Worm (Caenorhabditis elegans) whole organism, L4 larva: Measurements from ENCODE around the gene cyld-1.

Source experiments
- F49E8.2 ChIP-seq: sonication (generic microtip); optimal IDR thresholded peaks from 2 replicates; lab custom pipeline; 2016; ENCODE audit warnings: missing compliant biosample characterization, mild to moderate bottlenecking, missing genetic modification characterization, borderline replicate concordance
- T20F7.1 ChIP-seq: fragments of 200-800 bp; sonication (Bioruptor generic); optimal IDR thresholded peaks from 2 replicates; lab custom pipeline; 2018; ENCODE audit warnings: mild to moderate bottlenecking, missing genetic modification characterization, missing compliant biosample characterization
- Y105C5A.15 ChIP-seq: fragments of 200-800 bp; sonication (Bioruptor generic); IDR thresholded peaks from 2 replicates; pipeline ENCODE4 v1.3.6; 2022; ENCODE audit warnings: missing genetic modification characterization, missing compliant biosample characterization
- Y5F2A.4 ChIP-seq: fragments of 200-800 bp; sonication (Bioruptor generic); optimal IDR thresholded peaks from 2 replicates; lab custom pipeline; 2018; ENCODE audit warnings: mild to moderate bottlenecking, missing genetic modification characterization, missing compliant biosample characterization
- Y75B8A.6 ChIP-seq: fragments of 200-800 bp; sonication (Bioruptor generic); IDR thresholded peaks from 2 replicates; pipeline ENCODE4 v1.3.6; 2022; ENCODE audit warnings: missing genetic modification reagents, missing genetic modification characterization, missing compliant biosample characterization
- aha-1 ChIP-seq: fragments of 150-350 bp; peaks from one replicate; lab custom pipeline; 2014; ENCODE audit warnings: missing biosample characterization, missing genetic modification characterization
- aly-2 ChIP-seq: sonication (generic microtip); optimal IDR thresholded peaks from 2 replicates; lab custom pipeline; 2018; ENCODE audit warnings: missing biosample characterization, missing genetic modification characterization
- ama-1 ChIP-seq: fragments of 150-350 bp; optimal IDR thresholded peaks from 2 replicates; lab custom pipeline; 2014; ENCODE audit warnings: inconsistent platforms, mixed read lengths
- attf-4 ChIP-seq: sonication (generic microtip); optimal IDR thresholded peaks from 3 replicates; lab custom pipeline; 2017; ENCODE audit warnings: missing biosample characterization, missing genetic modification characterization
- ceh-32 ChIP-seq: sonication (generic microtip); optimal IDR thresholded peaks from 2 replicates; lab custom pipeline; 2016; ENCODE audit warnings: mild to moderate bottlenecking, missing genetic modification characterization, missing compliant biosample characterization; ENCODE audit not compliant: poor library complexity
- cey-2 ChIP-seq: sonication (generic microtip); optimal IDR thresholded peaks from 3 replicates; lab custom pipeline; 2017; ENCODE audit warnings: missing genetic modification characterization, mild to moderate bottlenecking, missing compliant biosample characterization, antibody characterized with exemption, borderline replicate concordance; ENCODE audit not compliant: insufficient read depth
- ctbp-1 ChIP-seq: fragments of 200-800 bp; sonication (Bioruptor generic); IDR thresholded peaks from 2 replicates; pipeline ENCODE4 v1.3.6; 2022; ENCODE audit warnings: missing genetic modification reagents, missing genetic modification characterization, missing compliant biosample characterization
- daf-16 ChIP-seq, 3 experiments: sonication (generic microtip); optimal IDR thresholded peaks; 2 replicates each; lab custom pipeline; 2016 to 2017; ENCODE audit warnings: missing genetic modification characterization in 3 of 3, missing genetic modification reagents in 3 of 3, mild to moderate bottlenecking in 2 of 3, missing compliant biosample characterization in 2 of 3, missing biosample characterization in 1 of 3, moderate library complexity in 1 of 3
- daf-8 ChIP-seq: fragments of 200-800 bp; sonication (Bioruptor generic); IDR thresholded peaks from 2 replicates; pipeline ENCODE4 v1.3.6; 2022; ENCODE audit warnings: missing genetic modification characterization, missing compliant biosample characterization
- dmd-6 ChIP-seq: fragments of 200-800 bp; sonication (Bioruptor generic); IDR thresholded peaks from 2 replicates; pipeline ENCODE4 v1.3.6; 2022; ENCODE audit warnings: missing genetic modification reagents, missing genetic modification characterization, missing compliant biosample characterization
- dmd-9 ChIP-seq: fragments of 200-800 bp; sonication (Bioruptor generic); IDR thresholded peaks from 2 replicates; pipeline ENCODE4 v1.3.6; 2022; ENCODE audit warnings: missing genetic modification reagents, missing genetic modification characterization, missing compliant biosample characterization
- duxl-1 ChIP-seq: sonication (generic microtip); optimal IDR thresholded peaks from 2 replicates; lab custom pipeline; 2016; ENCODE audit warnings: mild to moderate bottlenecking, missing genetic modification characterization, moderate library complexity, missing compliant biosample characterization; ENCODE audit not compliant: poor library complexity
- dve-1 ChIP-seq: sonication (generic microtip); optimal IDR thresholded peaks from 2 replicates; lab custom pipeline; 2017; ENCODE audit warnings: antibody characterized with exemption, mild to moderate bottlenecking, missing genetic modification characterization, missing compliant biosample characterization; ENCODE audit not compliant: insufficient read depth
- fkh-10 ChIP-seq: fragments of 150-350 bp; optimal IDR thresholded peaks from 2 replicates; lab custom pipeline; 2014; ENCODE audit warnings: missing biosample characterization, missing genetic modification reagents, missing genetic modification characterization
- fos-1 ChIP-seq: fragments of 150-350 bp; optimal IDR thresholded peaks from 2 replicates; lab custom pipeline; 2014; ENCODE audit warnings: missing biosample characterization, missing genetic modification characterization
- hif-1 ChIP-seq, 2 experiments: sonication (generic microtip); optimal IDR thresholded peaks; 2 replicates each; lab custom pipeline; 2016 to 2017; ENCODE audit warnings: missing compliant biosample characterization in 2 of 2, missing genetic modification characterization in 2 of 2, missing genetic modification reagents in 2 of 2, missing genotype in 2 of 2, mild to moderate bottlenecking in 1 of 2
- hlh-11 ChIP-seq: fragments of 200-800 bp; sonication (Bioruptor generic); optimal IDR thresholded peaks from 2 replicates; lab custom pipeline; 2018; ENCODE audit warnings: mild to moderate bottlenecking, missing genetic modification characterization, missing compliant biosample characterization
- hlh-30 ChIP-seq: sonication (generic microtip); optimal IDR thresholded peaks from 2 replicates; lab custom pipeline; 2017; ENCODE audit warnings: antibody characterized with exemption, mild to moderate bottlenecking, missing genetic modification characterization, missing compliant biosample characterization; ENCODE audit not compliant: insufficient read depth
- hmg-1.1 ChIP-seq: fragments of 200-800 bp; sonication (Bioruptor generic); IDR thresholded peaks from 2 replicates; pipeline ENCODE4 v1.3.6; 2022; ENCODE audit warnings: missing genetic modification reagents, missing genetic modification characterization, missing compliant biosample characterization
- lin-1 ChIP-seq: fragments of 200-800 bp; sonication (Bioruptor generic); IDR thresholded peaks from 2 replicates; pipeline ENCODE4 v1.3.6; 2022; ENCODE audit warnings: missing genetic modification reagents, missing genetic modification characterization, missing compliant biosample characterization
- lin-38 ChIP-seq: fragments of 200-800 bp; sonication (Bioruptor generic); IDR thresholded peaks from 2 replicates; pipeline ENCODE4 v1.3.6; 2022; ENCODE audit warnings: missing genetic modification reagents, missing genetic modification characterization, missing compliant biosample characterization
- lin-39 ChIP-seq: fragments of 150-350 bp; optimal IDR thresholded peaks from 2 replicates; lab custom pipeline; 2014; ENCODE audit warnings: missing biosample characterization, missing genetic modification reagents, missing genetic modification characterization
- mep-1 ChIP-seq: fragments of 150-350 bp; sonication (generic microtip); optimal IDR thresholded peaks from 3 replicates; lab custom pipeline; 2014; ENCODE audit warnings: missing biosample characterization, missing genetic modification characterization
- mes-2 ChIP-seq: sonication (generic microtip); optimal IDR thresholded peaks from 2 replicates; lab custom pipeline; 2016; ENCODE audit warnings: missing genotype, mild to moderate bottlenecking, missing genetic modification characterization, missing compliant biosample characterization; ENCODE audit not compliant: poor library complexity, severe bottlenecking
- nhr-10 ChIP-seq: fragments of 150-350 bp; optimal IDR thresholded peaks from 2 replicates; lab custom pipeline; 2014; ENCODE audit warnings: missing biosample characterization, missing genetic modification characterization
- nhr-237 ChIP-seq: sonication (generic microtip); optimal IDR thresholded peaks from 2 replicates; lab custom pipeline; 2017; ENCODE audit warnings: missing biosample characterization, missing genetic modification characterization
- nhr-28 ChIP-seq: fragments of 150-350 bp; optimal IDR thresholded peaks from 2 replicates; lab custom pipeline; 2014; ENCODE audit warnings: missing biosample characterization, missing genetic modification characterization
- nhr-42 ChIP-seq: fragments of 200-800 bp; sonication (Bioruptor generic); IDR thresholded peaks from 2 replicates; pipeline ENCODE4 v1.3.6; 2022; ENCODE audit warnings: missing genetic modification characterization, missing compliant biosample characterization
- nhr-77 ChIP-seq: fragments of 150-350 bp; optimal IDR thresholded peaks from 2 replicates; lab custom pipeline; 2014; ENCODE audit warnings: missing biosample characterization, missing genetic modification characterization
- php-3 ChIP-seq: fragments of 200-800 bp; sonication (Bioruptor generic); IDR thresholded peaks from 2 replicates; pipeline ENCODE4 v1.3.6; 2022; ENCODE audit warnings: missing genetic modification reagents, missing genetic modification characterization, missing compliant biosample characterization
- pqm-1 ChIP-seq: sonication (generic microtip); optimal IDR thresholded peaks from 2 replicates; lab custom pipeline; 2017; ENCODE audit warnings: missing biosample characterization, missing genetic modification characterization
- saeg-2 ChIP-seq: fragments of 200-800 bp; sonication (Bioruptor generic); IDR thresholded peaks from 2 replicates; pipeline ENCODE4 v1.3.6; 2022; ENCODE audit warnings: missing genetic modification reagents, missing genetic modification characterization, missing compliant biosample characterization
- sdz-12 ChIP-seq: fragments of 200-800 bp; sonication (Bioruptor generic); optimal IDR thresholded peaks from 2 replicates; lab custom pipeline; 2018; ENCODE audit warnings: mild to moderate bottlenecking, missing genetic modification characterization, missing compliant biosample characterization
- set-16 ChIP-seq: fragments of 200-800 bp; sonication (Bioruptor generic); IDR thresholded peaks from 2 replicates; pipeline ENCODE4 v1.3.6; 2022; ENCODE audit warnings: missing genetic modification reagents, missing genetic modification characterization, missing compliant biosample characterization
- snpc-1.2 ChIP-seq: fragments of 200-800 bp; sonication (Bioruptor generic); IDR thresholded peaks from 2 replicates; pipeline ENCODE4 v1.3.6; 2022; ENCODE audit warnings: missing genetic modification reagents, missing genetic modification characterization, missing compliant biosample characterization
- tra-1 ChIP-seq: fragments of 200-800 bp; sonication (Bioruptor generic); IDR thresholded peaks from 2 replicates; pipeline ENCODE4 v1.3.6; 2022; ENCODE audit warnings: missing genetic modification reagents, missing genetic modification characterization, missing compliant biosample characterization
- zfp-3 ChIP-seq: fragments of 200-800 bp; sonication (Bioruptor generic); conservative IDR thresholded peaks from 2 replicates; pipeline ENCODE4 v1.3.6; 2022; ENCODE audit warnings: missing genetic modification reagents, missing genetic modification characterization, missing compliant biosample characterization

cyld-1 gene

DNA sequence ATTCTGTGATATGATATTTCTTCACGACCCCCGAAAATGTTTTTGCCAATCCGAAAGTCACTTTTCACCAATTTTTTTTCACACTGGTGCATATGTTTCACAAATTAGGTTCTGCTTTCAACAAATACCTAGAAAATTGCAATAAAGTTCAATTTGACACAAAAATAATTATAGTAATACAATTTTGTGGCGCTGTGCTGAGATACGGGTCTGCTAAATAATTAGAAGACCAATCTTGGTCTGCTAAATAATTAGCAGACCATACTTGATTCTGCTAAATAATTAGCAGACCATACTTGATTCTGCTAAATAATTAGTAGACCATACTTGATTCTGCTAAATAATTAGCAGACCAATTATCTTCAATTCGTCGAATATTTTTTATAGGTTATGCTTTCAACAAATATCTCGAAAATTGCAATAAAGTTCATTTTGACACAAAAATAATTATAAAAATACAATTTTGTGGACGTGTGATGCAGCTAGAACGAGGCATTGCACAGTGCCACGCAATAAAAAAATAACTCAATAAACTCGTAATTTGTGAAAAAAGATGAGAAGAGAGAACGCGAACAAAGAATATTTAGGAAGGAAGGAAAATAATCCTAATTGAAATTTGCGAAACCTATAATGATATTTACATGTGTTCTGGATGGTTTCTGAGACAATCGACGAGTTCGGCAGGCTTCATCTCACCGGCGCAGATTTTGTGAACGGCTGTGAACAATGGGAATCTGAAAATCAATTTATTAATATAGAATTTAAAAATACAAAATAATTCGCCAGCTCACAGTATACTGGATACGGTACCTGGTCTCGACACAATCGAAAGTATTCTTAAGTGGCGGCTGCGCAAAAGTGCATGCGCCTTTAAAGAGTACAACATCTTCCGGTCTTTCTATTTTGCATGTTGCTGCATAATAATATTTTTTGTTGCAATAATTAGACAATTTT, 56.5 kb downstream of the cyld-1 start:
- TF ChIP-seq nhr-77 (no peak), fos-1 (no peak), saeg-2 (GFP tag; lab: Robert Waterston, UW) (no peak), aha-1 (tag; lab: Kevin White, UChicago) (peak; percentile 1), zfp-3 (GFP tag; lab: Robert Waterston, UW) (peak; percentile 59; the same call in 1 of the 2 replicates), php-3 (GFP tag; lab: Robert Waterston, UW) (0 out of 2 replicates have a peak, but pooled peaks have one; percentile 35), lin-38 (GFP tag; lab: Robert Waterston, UW) (peak; percentile 13; the same call in 1 of the 2 replicates), daf-16 (GFP tag; optimal IDR thresholded peaks at IDR 0.05; lab: Kevin White, UChicago) (no peak), daf-16 (tag; optimal IDR thresholded peaks at IDR 0.05; lab: Kevin White, UChicago) (peak; percentile 1), aly-2 (tag; lab: Kevin White, UChicago) (no peak), lin-1 (GFP tag; lab: Robert Waterston, UW) (0 out of 2 replicates have a peak, but pooled peaks have one; percentile 17), hlh-11 (tag; lab: Kevin White, UChicago) (no peak), F49E8.2 (no peak), Y105C5A.15 (GFP tag; lab: Robert Waterston, UW) (0 out of 2 replicates have a peak, but pooled peaks have one; percentile 27), T20F7.1 (GFP tag; lab: Kevin White, UChicago) (peak; percentile 40), dmd-9 (GFP tag; lab: Robert Waterston, UW) (no peak), mes-2 (tag; lab: Kevin White, UChicago) (peak; percentile 18), mep-1 (tag; lab: Kevin White, UChicago) (peak; percentile 48), attf-4 (tag; lab: Kevin White, UChicago) (no peak)

DNA sequence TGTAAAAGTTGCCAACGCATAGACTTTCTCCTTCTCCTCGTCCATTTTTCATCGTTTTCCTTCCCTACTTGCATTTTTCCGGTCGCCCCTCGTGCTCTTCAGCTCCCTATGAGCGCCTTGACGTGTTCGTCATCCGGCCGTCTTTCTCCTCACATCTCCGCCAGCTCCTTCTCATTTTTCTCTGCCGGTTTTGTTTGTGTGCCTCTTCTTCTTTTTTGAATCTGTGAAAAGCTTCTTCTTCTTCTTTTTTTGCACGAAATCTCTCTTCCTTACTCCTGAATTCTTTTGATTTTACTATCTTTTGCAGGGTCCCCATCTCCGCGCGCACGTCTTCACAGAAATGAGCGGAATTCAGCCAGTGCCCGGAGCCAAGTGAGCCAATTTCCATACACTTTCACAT, 58.9 kb downstream of the cyld-1 start, which contains the start of gene K11H3.3:
TSS of gene K11H3.3 (plus strand) at position 308 of the 400 bp plus-strand sequence.
- TF ChIP-seq mep-1 (tag; lab: Kevin White, UChicago) = peak; percentile 8
- no peak for TF ChIP-seq duxl-1
- TF ChIP-seq nhr-42 = no peak
- no peak for TF ChIP-seq ctbp-1 (GFP tag; lab: Robert Waterston, UW)
- no peak for TF ChIP-seq fkh-10
- no peak for TF ChIP-seq sdz-12 (GFP tag; lab: Kevin White, UChicago)
- no peak for TF ChIP-seq Y5F2A.4 (GFP tag; lab: Kevin White, UChicago)
- 0 out of 2 replicates have a peak, but pooled peaks have one; percentile 17 for TF ChIP-seq set-16 (GFP tag; lab: Robert Waterston, UW)
- TF ChIP-seq aha-1 (tag; lab: Kevin White, UChicago) = peak; percentile 54
- no peak for TF ChIP-seq Y75B8A.6
- TF ChIP-seq hlh-30 (tag; lab: Kevin White, UChicago) = peak; percentile 13

- TF ChIP-seq hmg-1.1 (no peak), pqm-1 (no peak), hif-1 (tag; optimal IDR thresholded peaks at IDR 0.05; lab: Kevin White, UChicago) (no peak), nhr-77 (no peak), daf-16 (GFP tag; optimal IDR thresholded peaks at IDR 0.05; lab: Kevin White, UChicago) (no peak), daf-16 (tag; optimal IDR thresholded peaks at IDR 0.05; lab: Kevin White, UChicago) (peak; percentile 62), lin-39 (tag; lab: Kevin White, UChicago) (no peak), T20F7.1 (GFP tag; lab: Kevin White, UChicago) (no peak), nhr-10 (tag; lab: Kevin White, UChicago) (peak; percentile 10), lin-1 (GFP tag; lab: Robert Waterston, UW) (no peak), daf-8 (GFP tag; lab: Robert Waterston, UW) (no peak), set-16 (GFP tag; lab: Robert Waterston, UW) (no peak), ama-1 (lab: Kevin White, UChicago) (no peak), nhr-237 (tag; lab: Kevin White, UChicago) (no peak), ceh-32 (tag; lab: Kevin White, UChicago) (no peak), dmd-9 (GFP tag; lab: Robert Waterston, UW) (no peak), lin-38 (GFP tag; lab: Robert Waterston, UW) (no peak), dmd-6 (GFP tag; lab: Robert Waterston, UW) (peak; percentile 39; the same call in 1 of the 2 replicates), dve-1 (tag; lab: Kevin White, UChicago) (peak; percentile 8), hlh-11 (tag; lab: Kevin White, UChicago) (peak; percentile 18), nhr-28 (tag; lab: Kevin White, UChicago) (peak; percentile 51), tra-1 (GFP tag; lab: Robert Waterston, UW) (no peak), snpc-1.2 (no peak), cey-2 (tag; lab: Kevin White, UChicago) (no peak), saeg-2 (GFP tag; lab: Robert Waterston, UW) (no peak)
These were observed 59.6 kb downstream of the cyld-1 start for ce11 chrIII:9850877-9851276.
